Worm (Caenorhabditis elegans) whole organism, late embryonic: ENCODE data around the gene wdr-5.3.

ENCODE experiments used
- gmeb-2 ChIP-seq: sonication (generic microtip); optimal IDR thresholded peaks from 2 replicates; lab custom pipeline; 2016; ENCODE audit warnings: missing genetic modification characterization, inconsistent platforms, missing compliant biosample characterization
- sox-4 ChIP-seq: sonication (generic microtip); optimal IDR thresholded peaks from 2 replicates; lab custom pipeline; 2017; ENCODE audit warnings: mild to moderate bottlenecking, missing genetic modification characterization, inconsistent platforms, missing compliant biosample characterization

ce11 chrV:10784011-10784410 lies 47.1 kb downstream of the wdr-5.3 start, which contains the start of gene D1054.8:
- no peak for TF ChIP-seq sox-4 (tag; lab: Kevin White, UChicago)
- no peak for TF ChIP-seq gmeb-2 (tag; lab: Kevin White, UChicago)
